Fruit fly (Drosophila melanogaster): ENCODE data around the gene CG11498.

The CG11498 gene

dm6 chr3R:30191462-30191874 lies 31.2 kb upstream of the CG11498 start (continued):
- no peak for TF ChIP-seq CG30020 (tag; optimal IDR thresholded peaks at IDR 0.05)
- no peak for TF ChIP-seq aop (GFP tag; IDR thresholded peaks at IDR 0.05)
- no peak for TF ChIP-seq nerfin-1 (tag; optimal IDR thresholded peaks at IDR 0.05)
- TF ChIP-seq CG7357 (GFP tag; IDR thresholded peaks at IDR 0.05), result no peak
- TF ChIP-seq CG7963 (GFP tag; IDR thresholded peaks at IDR 0.05; ENCODE audit: partially characterized antibody), result no peak
- TF ChIP-seq cg (GFP tag; optimal IDR thresholded peaks at IDR 0.05), result no peak
- TF ChIP-seq CG14014 (GFP tag; IDR thresholded peaks at IDR 0.05), result no peak
- TF ChIP-seq CG12744 (GFP tag; optimal IDR thresholded peaks at IDR 0.05), result no peak
- peak; percentile 43 for TF ChIP-seq pho (GFP tag; optimal IDR thresholded peaks at IDR 0.05)
- TF ChIP-seq CG13296 (GFP tag; optimal IDR thresholded peaks at IDR 0.05), result no peak
- TF ChIP-seq usp (GFP tag; optimal IDR thresholded peaks at IDR 0.05), result no peak
- no peak for TF ChIP-seq CG17568 (GFP tag; optimal IDR thresholded peaks at IDR 0.05)
- peak; percentile 35 for TF ChIP-seq CG1602 (GFP tag; optimal IDR thresholded peaks at IDR 0.05)
- no peak for TF ChIP-seq CG18764 (GFP tag; optimal IDR thresholded peaks at IDR 0.05)
- TF ChIP-seq CG31365 (tag; optimal IDR thresholded peaks at IDR 0.05), result no peak
- TF ChIP-seq ase (GFP tag; IDR thresholded peaks at IDR 0.05), result no peak
- TF ChIP-seq CG5245 (GFP tag; optimal IDR thresholded peaks at IDR 0.05), result no peak
- no peak for TF ChIP-seq Doc3 (GFP tag; IDR thresholded peaks at IDR 0.05; ENCODE audit: partially characterized antibody)
- peak; percentile 45; the same call in 1 of the 2 replicates for TF ChIP-seq CG31441 (GFP tag; IDR thresholded peaks at IDR 0.05)
- no peak for TF ChIP-seq CG12942 (GFP tag; optimal IDR thresholded peaks at IDR 0.05)
- TF ChIP-seq Dll (GFP tag; IDR thresholded peaks at IDR 0.05; ENCODE audit: partially characterized antibody), result no peak
- TF ChIP-seq CG10147 (GFP tag; optimal IDR thresholded peaks at IDR 0.05), result no peak
- peak; percentile 34 for TF ChIP-seq CG1603 (tag; optimal IDR thresholded peaks at IDR 0.05)
- TF ChIP-seq Adf1 (GFP tag; IDR thresholded peaks at IDR 0.05), result no peak
- no peak for TF ChIP-seq corto (GFP tag; optimal IDR thresholded peaks at IDR 0.05)
- no peak for TF ChIP-seq bowl (GFP tag; IDR thresholded peaks at IDR 0.05)
- peak; percentile 53 for TF ChIP-seq tio (GFP tag; optimal IDR thresholded peaks at IDR 0.05)
- no peak for TF ChIP-seq CG2199 (GFP tag; IDR thresholded peaks at IDR 0.05)
- peak; percentile 16 for TF ChIP-seq CG8089 (GFP tag; optimal IDR thresholded peaks at IDR 0.05)
- TF ChIP-seq Hey (tag; optimal IDR thresholded peaks at IDR 0.05), result no peak
- no peak for TF ChIP-seq CG18476 (GFP tag; optimal IDR thresholded peaks at IDR 0.05)
- peak; percentile 58 for TF ChIP-seq CG18262 (tag; optimal IDR thresholded peaks at IDR 0.05)
- TF ChIP-seq Ada2b (GFP tag; IDR thresholded peaks at IDR 0.05), result no peak
- no peak for TF ChIP-seq CG13775 (GFP tag; optimal IDR thresholded peaks at IDR 0.05)
- TF ChIP-seq unpg (GFP tag; optimal IDR thresholded peaks at IDR 0.05), result peak; percentile 4
- no peak for TF ChIP-seq CG4360 (GFP tag; IDR thresholded peaks at IDR 0.05)
- no peak for TF ChIP-seq CG15514 (GFP tag; optimal IDR thresholded peaks at IDR 0.05)
- no peak for TF ChIP-seq Awh (GFP tag; IDR thresholded peaks at IDR 0.05)
- TF ChIP-seq Neu2 (GFP tag; optimal IDR thresholded peaks at IDR 0.05; ENCODE audit: borderline replicate concordance), result no peak
- peak; percentile 61 for TF ChIP-seq gem (tag; optimal IDR thresholded peaks at IDR 0.05)
- peak; percentile 34 for TF ChIP-seq Sox100B (GFP tag; optimal IDR thresholded peaks at IDR 0.05)
- no peak for TF ChIP-seq D (optimal IDR thresholded peaks at IDR 0.05)
- no peak for TF ChIP-seq D (GFP tag; optimal IDR thresholded peaks at IDR 0.05)
- no peak for TF ChIP-seq ham (GFP tag; IDR thresholded peaks at IDR 0.05)
- peak; percentile 44 for TF ChIP-seq CG13624 (GFP tag; optimal IDR thresholded peaks at IDR 0.05)
- no peak for TF ChIP-seq Dip2 (GFP tag; IDR thresholded peaks at IDR 0.05)
- no peak for TF ChIP-seq tap (tag; optimal IDR thresholded peaks at IDR 0.05)
- TF ChIP-seq zen2 (GFP tag; IDR thresholded peaks at IDR 0.05; ENCODE audit: partially characterized antibody), result no peak
- TF ChIP-seq CG13424 (tag; optimal IDR thresholded peaks at IDR 0.05), result peak; percentile 45
- no peak for TF ChIP-seq amos (GFP tag; IDR thresholded peaks at IDR 0.05; ENCODE audit: partially characterized antibody)
- TF ChIP-seq Max (GFP tag; optimal IDR thresholded peaks at IDR 0.05), result no peak
- TF ChIP-seq Spps (tag; optimal IDR thresholded peaks at IDR 0.05), result no peak
